Worm (Caenorhabditis elegans) whole organism, late embryonic: Measurements from ENCODE around the gene F23B12.4.

ENCODE experiments used
- C08G9.2 ChIP-seq: sonication (generic microtip); optimal IDR thresholded peaks from 2 replicates; lab custom pipeline; 2016; ENCODE audit warnings: mild to moderate bottlenecking, missing genetic modification characterization, moderate library complexity, missing compliant biosample characterization
- ceh-18 ChIP-seq: sonication (generic microtip); optimal IDR thresholded peaks from 2 replicates; lab custom pipeline; 2016; ENCODE audit warnings: missing genetic modification characterization, missing compliant biosample characterization
- ceh-2 ChIP-seq: sonication (generic microtip); optimal IDR thresholded peaks from 2 replicates; lab custom pipeline; 2016; ENCODE audit warnings: missing genotype, missing genetic modification characterization, missing compliant biosample characterization
- dmd-4 ChIP-seq: sonication (generic microtip); optimal IDR thresholded peaks from 2 replicates; lab custom pipeline; 2016; ENCODE audit warnings: borderline replicate concordance, missing genetic modification characterization, missing compliant biosample characterization
- fax-1 ChIP-seq: sonication (generic microtip); optimal IDR thresholded peaks from 2 replicates; lab custom pipeline; 2016; ENCODE audit warnings: missing genotype, missing genetic modification characterization, missing compliant biosample characterization
- nhr-11 ChIP-seq: fragments of 150-350 bp; optimal IDR thresholded peaks from 2 replicates; lab custom pipeline; 2014; ENCODE audit warnings: missing biosample characterization, missing genetic modification characterization
- odd-2 ChIP-seq: sonication (generic microtip); optimal IDR thresholded peaks from 2 replicates; lab custom pipeline; 2017; ENCODE audit warnings: antibody characterized with exemption, mild to moderate bottlenecking, missing genetic modification characterization, missing compliant biosample characterization
- pha-4 ChIP-seq: fragments of 150-350 bp; optimal IDR thresholded peaks from 2 replicates; lab custom pipeline; 2018; ENCODE audit warnings: missing biosample characterization, missing genetic modification reagents, missing genetic modification characterization

DNA sequence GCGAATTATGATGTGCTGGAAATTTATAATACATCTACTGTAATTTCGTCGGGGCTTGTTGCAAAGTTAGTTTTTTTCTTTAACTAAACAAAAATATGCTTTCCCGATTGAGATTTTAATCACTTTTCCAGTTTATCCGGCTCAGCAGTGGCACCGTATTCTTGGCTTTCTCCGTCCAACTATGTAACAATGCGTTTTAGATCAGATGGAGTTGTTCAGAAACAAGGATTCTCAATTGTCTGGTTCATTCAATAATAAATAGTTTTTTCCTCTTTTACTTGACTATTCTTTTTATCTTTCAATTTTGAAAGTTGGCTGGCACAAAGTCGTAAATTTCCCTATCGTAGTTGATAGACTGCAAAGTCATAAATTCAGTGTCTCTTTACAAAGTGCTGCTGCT lies 33.2 kb downstream of the F23B12.4 start, which contains the start of gene clec-56:
- TF ChIP-seq fax-1 (no peak), ceh-2 (tag; lab: Kevin White, UChicago) (no peak), odd-2 (tag; lab: Kevin White, UChicago) (no peak), dmd-4 (tag; lab: Kevin White, UChicago) (no peak), ceh-18 (tag; lab: Kevin White, UChicago) (no peak), nhr-11 (tag; lab: Kevin White, UChicago) (no peak), C08G9.2 (tag; lab: Kevin White, UChicago) (no peak), pha-4 (no peak)
